Worm (Caenorhabditis elegans): ENCODE measurements around the gene C25E10.17.

The C25E10.17 gene

DNA sequence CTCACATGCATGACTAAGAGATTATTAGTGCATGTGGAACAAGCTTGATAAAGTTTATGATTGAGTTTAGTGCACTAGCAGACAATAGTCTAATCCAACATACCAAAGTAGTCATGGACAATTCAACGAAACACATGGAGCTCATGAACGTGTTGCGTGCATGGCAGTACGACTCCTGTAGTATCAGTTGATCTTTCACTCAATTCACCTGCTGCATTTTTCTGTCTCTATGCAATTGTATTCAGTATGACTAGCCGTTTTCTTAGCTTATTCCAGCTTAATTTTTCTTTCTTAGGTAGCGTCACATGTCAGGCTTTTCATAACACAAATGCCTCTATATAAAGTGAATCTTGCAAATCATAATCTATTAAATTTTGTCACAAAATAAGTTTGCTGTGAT, 44.1 kb downstream of the C25E10.17 start, which contains the start of gene srx-1:
Gene srx-1, plus strand, starts transcription at position 382 of the 400 bp plus-strand sequence.
- no peak for TF ChIP-seq elt-2 (tag; optimal IDR thresholded peaks at IDR 0.05)
- TF ChIP-seq ceh-24 (tag; optimal IDR thresholded peaks at IDR 0.05) = no peak
- TF ChIP-seq ttx-3 (tag; optimal IDR thresholded peaks at IDR 0.05) = no peak
- no peak for TF ChIP-seq pros-1 (tag; optimal IDR thresholded peaks at IDR 0.05)
- no peak for TF ChIP-seq ceh-19 (GFP tag; optimal IDR thresholded peaks at IDR 0.05)
- TF ChIP-seq dmd-4 (tag; optimal IDR thresholded peaks at IDR 0.05; ENCODE audit: borderline replicate concordance) = no peak
- no peak for TF ChIP-seq pha-2 (tag; optimal IDR thresholded peaks at IDR 0.05)
- TF ChIP-seq C38D4.7 (GFP tag; optimal IDR thresholded peaks at IDR 0.05) = no peak
- TF ChIP-seq hlh-8 (tag; optimal IDR thresholded peaks at IDR 0.05) = no peak
- TF ChIP-seq ztf-16 (tag; optimal IDR thresholded peaks at IDR 0.05) = no peak
- no peak for TF ChIP-seq ceh-34 (tag; optimal IDR thresholded peaks at IDR 0.05)

DNA sequence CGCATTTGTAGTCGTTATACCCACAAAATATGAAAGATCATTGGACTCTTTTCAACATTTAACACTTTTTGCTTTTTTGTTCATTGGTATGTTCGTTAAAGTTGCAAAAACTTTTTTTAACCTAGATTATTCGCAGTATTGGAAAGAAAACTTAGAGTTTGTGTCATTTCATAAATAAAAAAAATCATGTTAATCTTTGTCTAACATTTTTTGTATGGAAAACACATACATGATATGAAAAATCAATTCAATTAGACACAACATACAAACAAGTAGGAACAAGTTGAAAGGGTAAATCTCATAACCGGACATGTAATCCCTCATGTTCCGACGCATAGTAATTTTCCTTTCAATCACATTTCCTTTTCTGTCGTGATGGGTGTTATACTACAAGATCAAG, 46.2 kb downstream of the C25E10.17 start, which contains the start of gene F59E11.2:
Gene F59E11.2, plus strand, starts transcription at position 301 of the 400 bp plus-strand sequence.
- TF ChIP-seq elt-4 (tag; optimal IDR thresholded peaks at IDR 0.05) (no peak), ceh-2 (tag; optimal IDR thresholded peaks at IDR 0.05) (no peak), unc-42 (tag; optimal IDR thresholded peaks at IDR 0.05) (no peak), ceh-6 (GFP tag; optimal IDR thresholded peaks at IDR 0.05) (no peak), hlh-15 (tag; optimal IDR thresholded peaks at IDR 0.05) (no peak), fkh-6 (tag; optimal IDR thresholded peaks at IDR 0.05) (no peak), T23F11.4 (GFP tag; optimal IDR thresholded peaks at IDR 0.05) (no peak), gmeb-2 (tag; optimal IDR thresholded peaks at IDR 0.05) (no peak), ceh-22 (tag; optimal IDR thresholded peaks at IDR 0.05) (no peak), fkh-10 (GFP tag; optimal IDR thresholded peaks at IDR 0.05) (no peak), ceh-14 (tag; optimal IDR thresholded peaks at IDR 0.05) (no peak), pat-9 (tag; optimal IDR thresholded peaks at IDR 0.05) (no peak)

Measured in whole organism, late embryonic.